Worm (Caenorhabditis elegans) whole organism, L1 larva: ENCODE measurements around the gene ccch-1.

ENCODE experiments used
- ces-1 ChIP-seq: fragments of 150-350 bp; optimal IDR thresholded peaks from 2 replicates; lab custom pipeline; 2014; ENCODE audit warnings: missing biosample characterization, missing genetic modification reagents, missing genetic modification characterization
- efl-3 ChIP-seq: fragments of 200-800 bp; sonication (Bioruptor generic); optimal IDR thresholded peaks from 2 replicates; lab custom pipeline; 2018; ENCODE audit warnings: mild to moderate bottlenecking, missing genetic modification characterization, missing compliant biosample characterization
- elt-2 ChIP-seq: sonication (generic microtip); optimal IDR thresholded peaks from 2 replicates; lab custom pipeline; 2016; ENCODE audit warnings: missing genetic modification characterization, mild to moderate bottlenecking, inconsistent platforms, missing compliant biosample characterization, missing genetic modification reagents
- fkh-4 ChIP-seq: sonication (generic microtip); optimal IDR thresholded peaks from 2 replicates; lab custom pipeline; 2016; ENCODE audit warnings: missing compliant biosample characterization, missing genetic modification characterization, borderline replicate concordance
- isw-1 ChIP-seq: fragments of 200-800 bp; sonication (Bioruptor generic); IDR thresholded peaks from 2 replicates; pipeline ENCODE4 v1.3.6; 2022; ENCODE audit warnings: missing genetic modification characterization, missing compliant biosample characterization
- nhr-11 ChIP-seq: fragments of 150-350 bp; optimal IDR thresholded peaks from 2 replicates; lab custom pipeline; 2014; ENCODE audit warnings: missing biosample characterization, missing genetic modification characterization
- nhr-84 ChIP-seq: sonication (generic microtip); optimal IDR thresholded peaks from 2 replicates; lab custom pipeline; 2017; ENCODE audit warnings: missing biosample characterization, missing genetic modification characterization
- rnt-1 ChIP-seq: sonication (generic microtip); optimal IDR thresholded peaks from 2 replicates; lab custom pipeline; 2016; ENCODE audit warnings: mild to moderate bottlenecking, missing genetic modification characterization, moderate library complexity, missing compliant biosample characterization
- tbx-2 ChIP-seq: sonication (generic microtip); optimal IDR thresholded peaks from 2 replicates; lab custom pipeline; 2016; ENCODE audit warnings: missing genetic modification characterization, missing compliant biosample characterization
- unc-62 ChIP-seq: fragments of 150-350 bp; optimal IDR thresholded peaks from 2 replicates; lab custom pipeline; 2014; ENCODE audit warnings: missing biosample characterization, missing genetic modification reagents, missing genetic modification characterization
- ztf-11 ChIP-seq, 2 experiments: sonication (generic microtip); optimal IDR thresholded peaks; 2 replicates each; lab custom pipeline; 2016 to 2017; ENCODE audit warnings: missing genetic modification characterization in 2 of 2, missing biosample characterization in 1 of 2, missing compliant biosample characterization in 1 of 2
- ztf-4 ChIP-seq: fragments of 150-350 bp; optimal IDR thresholded peaks from 2 replicates; lab custom pipeline; 2014; ENCODE audit warnings: missing biosample characterization, missing genetic modification characterization

- TF ChIP-seq ztf-11 (tag; optimal IDR thresholded peaks at IDR 0.05; lab: Kevin White, UChicago) (no peak), isw-1 (GFP tag; lab: Robert Waterston, UW) (no peak), ztf-4 (no peak), unc-62 (GFP tag; lab: Kevin White, UChicago) (no peak), ces-1 (GFP tag; lab: Kevin White, UChicago) (no peak), nhr-11 (no peak), efl-3 (GFP tag; lab: Kevin White, UChicago) (no peak), rnt-1 (no peak), tbx-2 (tag; lab: Kevin White, UChicago) (no peak), nhr-84 (no peak), elt-2 (tag; lab: Kevin White, UChicago) (no peak), fkh-4 (tag; lab: Kevin White, UChicago) (no peak)
These were observed 36.9 kb downstream of the ccch-1 start, which contains the start of gene srx-87 for ce11 chrV:11564573-11564972.
